Worm (Caenorhabditis elegans): ENCODE measurements around the gene sre-16.

- TF ChIP-seq nhr-76 (tag; optimal IDR thresholded peaks at IDR 0.05) (no peak), lin-13 (tag; optimal IDR thresholded peaks at IDR 0.05) (no peak), ces-1 (GFP tag; optimal IDR thresholded peaks at IDR 0.05) (no peak), pha-4 (tag; optimal IDR thresholded peaks at IDR 0.05) (no peak), bed-3 (GFP tag; optimal IDR thresholded peaks at IDR 0.05) (no peak), unc-39 (tag; optimal IDR thresholded peaks at IDR 0.05) (no peak), snpc-4 (tag; optimal IDR thresholded peaks at IDR 0.05) (no peak)
Measured at ce11 chrIV:12282873-12283272, 47.0 kb upstream of the sre-16 start, which contains the start of gene hpo-12.

All from whole organism, mixed stage, embryonic.